Fruit fly (Drosophila melanogaster): ENCODE results near the gene CG4438.

Gene CG4438

dm6 chr2L:9424193-9424592, 26.4 kb upstream of the CG4438 start:
- TF ChIP-seq Myc (optimal IDR thresholded peaks at IDR 0.05) (no peak), ttk (optimal IDR thresholded peaks at IDR 0.05) (no peak), insv (optimal IDR thresholded peaks at IDR 0.05) (no peak), h (optimal IDR thresholded peaks at IDR 0.05) (no peak), psq (optimal IDR thresholded peaks at IDR 0.05) (no peak), Sin3A (optimal IDR thresholded peaks at IDR 0.05) (no peak)

DNA sequence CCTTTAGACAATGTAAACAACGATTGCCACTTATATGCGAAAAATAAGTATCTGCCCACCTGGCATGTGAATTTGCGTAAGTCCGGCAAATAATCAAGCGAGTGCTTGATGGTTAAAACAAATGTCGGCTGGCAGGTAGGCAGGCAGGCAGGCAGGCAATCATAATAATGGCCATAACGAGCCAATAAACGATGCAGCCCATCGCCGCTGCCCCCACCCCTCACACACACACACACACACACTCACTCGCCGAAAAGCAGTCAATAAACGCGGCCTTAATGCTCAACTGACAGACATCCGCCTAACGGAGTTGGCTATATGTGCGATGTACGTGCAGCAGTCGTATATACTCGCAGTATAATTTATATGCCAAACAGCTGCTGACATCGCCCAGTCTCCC, 23.5 kb upstream of the CG4438 start:
- TF ChIP-seq Myc (optimal IDR thresholded peaks at IDR 0.05) (no peak), ttk (optimal IDR thresholded peaks at IDR 0.05) (no peak), insv (optimal IDR thresholded peaks at IDR 0.05) (no peak), Sin3A (optimal IDR thresholded peaks at IDR 0.05) (no peak), psq (optimal IDR thresholded peaks at IDR 0.05) (no peak), h (optimal IDR thresholded peaks at IDR 0.05) (no peak)

- TF ChIP-seq psq (optimal IDR thresholded peaks at IDR 0.05), result no peak
- TF ChIP-seq ttk (optimal IDR thresholded peaks at IDR 0.05), result no peak
- TF ChIP-seq h (optimal IDR thresholded peaks at IDR 0.05), result no peak
- TF ChIP-seq insv (optimal IDR thresholded peaks at IDR 0.05), result no peak
- no peak for TF ChIP-seq Myc (optimal IDR thresholded peaks at IDR 0.05)
- no peak for TF ChIP-seq Sin3A (optimal IDR thresholded peaks at IDR 0.05)
Measured at dm6 chr2L:9420660-9421059, 22.9 kb upstream of the CG4438 start.

DNA sequence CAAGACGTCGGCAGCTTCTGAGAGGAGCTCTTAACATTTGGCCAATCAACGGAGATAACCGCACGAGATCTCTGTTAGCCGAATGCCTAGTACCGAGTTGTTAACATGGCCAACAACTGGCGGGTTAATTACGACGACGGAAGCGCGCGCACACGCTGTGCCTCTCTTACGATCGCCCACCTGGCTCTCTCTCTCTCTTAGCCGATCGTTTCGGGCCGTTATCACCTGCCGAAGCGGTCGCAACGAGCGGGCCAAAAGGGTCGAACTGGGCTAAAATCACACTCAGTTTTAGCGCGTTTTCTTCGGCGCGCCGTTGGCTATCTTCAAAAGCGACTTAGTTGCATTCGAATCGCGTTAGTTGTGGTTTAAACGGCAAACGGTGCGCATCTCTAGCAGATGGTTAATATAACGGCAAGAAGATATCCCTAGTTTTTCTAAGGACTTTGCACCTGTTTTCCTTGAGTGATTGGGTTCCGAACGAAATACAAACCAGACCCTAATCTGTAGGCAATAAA, 18.5 kb upstream of the CG4438 start, which contains the start of gene Mco1:
Mco1 (plus strand) TSS at position 345 of the 515 bp plus-strand sequence.
- no peak for TF ChIP-seq h (optimal IDR thresholded peaks at IDR 0.05)
- no peak for TF ChIP-seq insv (optimal IDR thresholded peaks at IDR 0.05)
- no peak for TF ChIP-seq ttk (optimal IDR thresholded peaks at IDR 0.05)
- no peak for TF ChIP-seq Myc (optimal IDR thresholded peaks at IDR 0.05)
- TF ChIP-seq Sin3A (optimal IDR thresholded peaks at IDR 0.05), result no peak
- TF ChIP-seq psq (optimal IDR thresholded peaks at IDR 0.05), result no peak

DNA sequence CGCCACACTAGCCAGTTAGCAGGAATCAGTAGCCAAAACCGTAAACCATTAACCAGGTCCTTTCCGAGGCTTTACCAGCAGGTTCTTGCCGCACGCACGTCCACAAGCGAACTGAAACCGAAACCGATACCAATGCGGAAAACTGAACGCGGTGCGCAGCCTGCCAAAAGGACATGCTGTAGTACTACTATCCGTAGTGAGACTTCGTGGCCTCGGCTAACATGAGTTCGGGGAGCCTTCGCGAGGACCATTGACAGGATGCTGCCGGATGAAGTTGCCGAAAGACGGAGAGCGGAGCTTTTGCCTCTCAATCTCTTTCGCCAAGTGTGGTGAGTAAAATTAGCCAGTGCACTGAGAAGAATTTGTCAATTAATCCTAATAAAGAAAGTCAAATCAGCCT, 17.3 kb upstream of the CG4438 start, which contains the start of gene Shawl:
Shawl (minus strand) TSS at position 104 of the 400 bp plus-strand sequence.
- TF ChIP-seq h (optimal IDR thresholded peaks at IDR 0.05) (no peak), psq (optimal IDR thresholded peaks at IDR 0.05) (no peak), insv (optimal IDR thresholded peaks at IDR 0.05) (no peak), Myc (optimal IDR thresholded peaks at IDR 0.05) (no peak), ttk (optimal IDR thresholded peaks at IDR 0.05) (no peak), Sin3A (optimal IDR thresholded peaks at IDR 0.05) (no peak)

dm6 chr2L:9400153-9400552, 2.4 kb upstream of the CG4438 start:
- TF ChIP-seq Sin3A (optimal IDR thresholded peaks at IDR 0.05) (no peak), psq (optimal IDR thresholded peaks at IDR 0.05) (no peak), Myc (optimal IDR thresholded peaks at IDR 0.05) (no peak), insv (optimal IDR thresholded peaks at IDR 0.05) (no peak), ttk (optimal IDR thresholded peaks at IDR 0.05) (no peak), h (optimal IDR thresholded peaks at IDR 0.05) (no peak)

dm6 chr2L:9396396-9396795, 1.4 kb downstream of the CG4438 start:
- TF ChIP-seq insv (optimal IDR thresholded peaks at IDR 0.05), result no peak
- no peak for TF ChIP-seq h (optimal IDR thresholded peaks at IDR 0.05)
- TF ChIP-seq Sin3A (optimal IDR thresholded peaks at IDR 0.05), result no peak
- no peak for TF ChIP-seq psq (optimal IDR thresholded peaks at IDR 0.05)

DNA sequence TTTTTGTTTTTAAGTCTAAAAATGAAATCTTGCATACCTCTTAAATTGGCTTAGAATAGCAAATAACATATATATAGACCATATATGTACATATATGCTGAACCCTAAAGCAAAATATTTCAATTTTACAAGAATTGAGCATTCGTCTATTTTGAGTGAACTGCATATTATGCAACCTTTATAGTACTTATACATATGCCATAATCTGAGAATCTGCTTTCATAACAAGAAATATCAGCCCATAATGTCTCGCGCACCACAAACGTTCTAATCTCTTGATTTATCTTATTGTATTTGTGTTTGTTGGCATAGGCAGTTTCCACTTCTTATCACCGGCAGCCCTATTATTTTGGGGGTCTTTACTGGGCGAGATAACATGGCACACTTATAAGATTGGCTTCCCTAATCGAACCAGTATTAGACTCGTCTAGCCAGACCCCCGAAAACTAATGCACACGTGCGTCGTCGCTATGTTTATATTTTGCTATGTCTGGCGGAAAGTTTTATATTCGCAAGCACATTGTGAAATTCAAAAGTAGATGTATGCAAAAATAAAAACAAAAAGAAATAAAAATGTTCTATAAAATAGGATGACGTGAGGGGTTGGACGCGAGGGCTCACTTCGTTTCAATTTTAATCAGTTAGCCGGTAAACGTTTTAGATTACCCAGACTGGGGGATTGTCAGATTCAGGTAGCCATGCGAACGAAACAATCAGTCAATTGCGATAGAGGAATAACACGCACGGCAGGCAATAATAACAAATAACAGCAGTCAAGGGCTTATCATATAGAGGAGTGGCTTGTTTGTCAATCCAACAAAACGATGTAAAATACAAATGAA, 8.6 kb downstream of the CG4438 start:
- TF ChIP-seq h (optimal IDR thresholded peaks at IDR 0.05) (no peak), insv (optimal IDR thresholded peaks at IDR 0.05) (no peak), psq (optimal IDR thresholded peaks at IDR 0.05) (no peak)

DNA sequence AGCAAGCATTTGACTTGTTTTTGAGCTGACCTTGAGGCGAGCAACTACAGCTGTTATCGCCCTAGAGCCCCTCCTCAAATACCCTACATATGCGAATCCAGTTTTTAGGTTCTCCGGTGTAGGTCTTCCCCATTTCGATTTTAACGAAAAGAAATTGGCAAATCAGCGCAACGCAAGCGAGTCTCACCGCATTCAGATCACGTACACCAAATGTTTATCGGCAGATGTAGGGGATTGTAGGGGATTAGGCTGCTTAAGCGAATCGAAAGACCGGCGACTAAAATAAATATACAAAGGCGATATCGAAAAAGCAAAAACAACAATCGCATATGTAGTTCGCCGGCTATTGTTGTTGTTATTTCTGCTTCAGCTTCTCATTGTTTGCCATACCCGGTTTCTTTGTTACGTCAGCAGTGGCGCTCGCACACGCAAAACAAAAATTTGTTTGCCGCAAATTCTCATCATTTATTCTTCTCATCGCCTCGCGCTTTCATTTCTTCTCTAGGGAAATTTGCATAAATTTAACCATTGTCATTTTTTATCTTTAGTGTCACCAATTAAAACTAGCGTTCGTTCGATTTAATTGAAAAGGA, 9.7 kb downstream of the CG4438 start:
- TF ChIP-seq ttk (optimal IDR thresholded peaks at IDR 0.05), result no peak

dm6 chr2L:9387240-9387672, 10.5 kb downstream of the CG4438 start, which contains the start of gene Aldh:
Gene Aldh (plus strand): TSS chr2L:9387389.
- no peak for TF ChIP-seq Sin3A (optimal IDR thresholded peaks at IDR 0.05)
- no peak for TF ChIP-seq h (optimal IDR thresholded peaks at IDR 0.05)
- TF ChIP-seq psq (optimal IDR thresholded peaks at IDR 0.05), result no peak
- no peak for TF ChIP-seq Myc (optimal IDR thresholded peaks at IDR 0.05)
- no peak for TF ChIP-seq insv (optimal IDR thresholded peaks at IDR 0.05)
- no peak for TF ChIP-seq ttk (optimal IDR thresholded peaks at IDR 0.05)

DNA sequence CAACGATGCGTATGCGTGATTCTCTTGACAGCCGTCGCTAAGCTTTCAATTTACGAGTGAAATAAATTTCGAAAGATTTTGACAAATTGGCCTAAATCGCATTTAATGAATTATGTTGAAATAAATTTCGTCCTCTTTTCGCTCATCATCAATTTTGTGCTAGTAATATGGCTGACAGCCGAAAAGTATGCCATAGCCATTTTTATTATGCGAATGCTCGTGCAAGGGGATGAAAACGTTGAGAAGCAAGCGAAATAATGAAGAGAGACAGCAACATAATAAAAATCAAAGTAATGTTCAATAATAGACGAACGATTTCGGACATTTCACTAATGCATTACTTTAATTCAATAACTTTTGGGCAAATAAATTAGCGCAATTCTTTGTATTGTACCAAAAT, 11.5 kb downstream of the CG4438 start:
- TF ChIP-seq Myc (optimal IDR thresholded peaks at IDR 0.05) (no peak), h (optimal IDR thresholded peaks at IDR 0.05) (no peak), insv (optimal IDR thresholded peaks at IDR 0.05) (no peak)

DNA sequence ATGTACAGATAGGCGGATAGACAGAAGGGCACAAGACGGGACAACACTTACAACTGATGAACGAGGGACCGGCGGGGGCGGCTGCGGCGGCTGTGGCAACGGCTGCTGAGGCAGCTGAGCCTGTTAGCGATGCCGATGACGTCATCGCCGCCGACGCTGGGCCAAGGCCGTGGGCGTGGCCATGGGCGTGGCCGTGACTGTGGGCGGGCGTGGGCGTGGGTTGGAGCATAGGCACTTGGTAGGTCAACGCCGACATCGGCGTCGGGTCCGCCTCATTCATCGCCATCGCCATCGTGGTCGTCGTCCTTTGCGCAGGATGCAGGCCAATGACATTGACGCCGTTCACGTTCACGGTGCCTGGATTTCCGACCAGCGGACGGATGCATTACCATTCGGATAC, 20.0 kb downstream of the CG4438 start:
- TF ChIP-seq Sin3A (optimal IDR thresholded peaks at IDR 0.05), result no peak

DNA sequence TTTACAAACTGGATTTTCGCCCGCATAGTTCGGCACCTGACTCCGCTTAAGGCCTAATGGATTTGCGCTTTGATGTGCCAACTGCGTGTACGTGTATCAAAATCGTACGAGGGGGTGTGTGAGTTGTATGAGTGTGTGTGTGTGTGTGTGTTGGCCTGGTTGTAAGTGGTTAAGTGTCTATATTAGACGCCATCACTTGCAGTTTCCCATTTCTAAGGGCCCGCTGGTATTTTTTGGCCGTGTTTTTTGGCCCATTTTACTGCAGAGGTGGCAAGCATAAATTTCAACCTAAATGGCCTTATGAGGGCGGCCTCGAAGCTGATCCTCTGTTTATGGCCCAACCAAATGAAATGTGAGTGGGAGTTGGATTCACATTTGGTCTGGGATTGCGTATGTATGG, 28.1 kb downstream of the CG4438 start:
- TF ChIP-seq insv (optimal IDR thresholded peaks at IDR 0.05) (no peak), h (optimal IDR thresholded peaks at IDR 0.05) (no peak), Sin3A (optimal IDR thresholded peaks at IDR 0.05) (no peak), psq (optimal IDR thresholded peaks at IDR 0.05) (no peak), ttk (optimal IDR thresholded peaks at IDR 0.05) (no peak), Myc (optimal IDR thresholded peaks at IDR 0.05) (no peak)
